Fruit fly (Drosophila melanogaster) whole organism, embryonic: ENCODE results near the gene CG13837.

Experiments used
- Adf1 ChIP-seq: fragments of 200-800 bp; sonication (Bioruptor generic); IDR thresholded peaks from 2 replicates; pipeline ENCODE4 v1.3.6; 2022; ENCODE audit warnings: missing biosample characterization, missing genetic modification characterization
- CG10209 ChIP-seq: fragments of 200-800 bp; sonication (Bioruptor generic); optimal IDR thresholded peaks from 3 replicates; lab custom pipeline; 2017; ENCODE audit warnings: missing biosample characterization, mild to moderate bottlenecking, missing genetic modification characterization, missing genetic modification reagents
- CG1024 ChIP-seq: fragments of 200-800 bp; sonication (Bioruptor generic); IDR thresholded peaks from 2 replicates; pipeline ENCODE4 v1.3.6; 2022; ENCODE audit warnings: missing biosample characterization, missing genetic modification characterization
- CG10431 ChIP-seq: fragments of 200-800 bp; sonication (Bioruptor generic); optimal IDR thresholded peaks from 3 replicates; lab custom pipeline; 2018; ENCODE audit warnings: missing biosample characterization, mild to moderate bottlenecking, missing genetic modification characterization
- CG10543 ChIP-seq: fragments of 200-800 bp; sonication (Bioruptor generic); optimal IDR thresholded peaks from 3 replicates; lab custom pipeline; 2017; ENCODE audit warnings: missing biosample characterization, mild to moderate bottlenecking, missing genetic modification characterization, moderate library complexity
- CG12744 ChIP-seq: fragments of 200-800 bp; sonication (Bioruptor generic); optimal IDR thresholded peaks from 2 replicates; lab custom pipeline; 2016; ENCODE audit warnings: missing biosample characterization, missing genetic modification characterization
- CG16813 ChIP-seq: fragments of 200-800 bp; sonication (Bioruptor generic); IDR thresholded peaks from 3 replicates; pipeline ENCODE4 v1.3.6; 2022; ENCODE audit warnings: missing biosample characterization, missing genetic modification characterization; ENCODE audit not compliant: partially characterized antibody
- CG16863 ChIP-seq: fragments of 200-800 bp; sonication (Bioruptor generic); optimal IDR thresholded peaks from 3 replicates; lab custom pipeline; 2016; ENCODE audit warnings: missing biosample characterization, missing genetic modification characterization
- CG17912 ChIP-seq: fragments of 200-800 bp; sonication (Bioruptor generic); optimal IDR thresholded peaks from 2 replicates; lab custom pipeline; 2018; ENCODE audit warnings: missing biosample characterization, mild to moderate bottlenecking, missing genetic modification characterization
- CG18011 ChIP-seq: fragments of 200-800 bp; sonication (Bioruptor generic); optimal IDR thresholded peaks from 2 replicates; lab custom pipeline; 2017; ENCODE audit warnings: missing biosample characterization, missing genetic modification characterization, mild to moderate bottlenecking, moderate library complexity, missing genotype
- CG18476 ChIP-seq: fragments of 200-800 bp; sonication (Bioruptor generic); optimal IDR thresholded peaks from 2 replicates; lab custom pipeline; 2016; ENCODE audit warnings: missing biosample characterization, mild to moderate bottlenecking, missing genetic modification characterization
- CG31224 ChIP-seq: fragments of 200-800 bp; sonication (Bioruptor generic); IDR thresholded peaks from 2 replicates; pipeline ENCODE4 v1.3.6; 2022; ENCODE audit warnings: missing biosample characterization, missing genetic modification characterization
- CG31365 ChIP-seq: fragments of 200-800 bp; sonication (Bioruptor generic); optimal IDR thresholded peaks from 2 replicates; lab custom pipeline; 2018; ENCODE audit warnings: missing biosample characterization, mild to moderate bottlenecking, missing genetic modification characterization
- CG31388 ChIP-seq: fragments of 200-800 bp; sonication (Bioruptor generic); optimal IDR thresholded peaks from 2 replicates; lab custom pipeline; 2016; ENCODE audit warnings: missing biosample characterization, missing genetic modification characterization
- CG4404 ChIP-seq: fragments of 200-800 bp; sonication (Bioruptor generic); IDR thresholded peaks from 2 replicates; pipeline ENCODE4 v1.3.6; 2022; ENCODE audit warnings: missing biosample characterization, missing genetic modification characterization
- CG4617 ChIP-seq: fragments of 200-800 bp; sonication (Bioruptor generic); optimal IDR thresholded peaks from 3 replicates; lab custom pipeline; 2016; ENCODE audit warnings: missing biosample characterization, missing genetic modification characterization, borderline replicate concordance
- CG6689 ChIP-seq: fragments of 200-800 bp; sonication (Bioruptor generic); IDR thresholded peaks from 2 replicates; pipeline ENCODE4 v1.3.6; 2022; ENCODE audit warnings: missing biosample characterization, missing genetic modification characterization
- CG6765 ChIP-seq: fragments of 200-800 bp; sonication (Bioruptor generic); optimal IDR thresholded peaks from 3 replicates; lab custom pipeline; 2017; ENCODE audit warnings: missing biosample characterization, mild to moderate bottlenecking, missing genetic modification characterization
- CG6854 ChIP-seq: fragments of 200-800 bp; sonication (Bioruptor generic); optimal IDR thresholded peaks from 3 replicates; lab custom pipeline; 2017; ENCODE audit warnings: missing biosample characterization, mild to moderate bottlenecking, missing genetic modification characterization
- CG8281 ChIP-seq: fragments of 200-800 bp; sonication (Bioruptor generic); optimal IDR thresholded peaks from 2 replicates; lab custom pipeline; 2018; ENCODE audit warnings: missing biosample characterization, mild to moderate bottlenecking, missing genetic modification characterization, moderate library complexity
- CG8765 ChIP-seq: fragments of 200-800 bp; sonication (Bioruptor generic); IDR thresholded peaks from 2 replicates; pipeline ENCODE4 v1.3.6; 2022; ENCODE audit warnings: missing biosample characterization, missing genetic modification characterization
- D19A ChIP-seq: fragments of 200-800 bp; optimal IDR thresholded peaks from 3 replicates; lab custom pipeline; 2019; ENCODE audit warnings: missing biosample characterization, mild to moderate bottlenecking, missing genetic modification characterization, moderate library complexity
- Dfd ChIP-seq, 2 experiments: fragments of >200 bp; optimal IDR thresholded peaks; 2 replicates each; lab custom pipeline; 2017; ENCODE audit warnings: missing biosample characterization in 2 of 2, missing genetic modification characterization in 2 of 2
- Doc3 ChIP-seq: fragments of 200-800 bp; sonication (Bioruptor generic); IDR thresholded peaks from 3 replicates; pipeline ENCODE4 v1.3.6; 2022; ENCODE audit warnings: missing biosample characterization, missing genetic modification characterization; ENCODE audit not compliant: partially characterized antibody
- Dp ChIP-seq: fragments of 200-800 bp; sonication (Bioruptor generic); optimal IDR thresholded peaks from 2 replicates; lab custom pipeline; 2018; ENCODE audit warnings: missing biosample characterization, mild to moderate bottlenecking, missing genetic modification characterization, moderate library complexity
- Elba2 ChIP-seq: fragments of 200-800 bp; sonication (Bioruptor generic); optimal IDR thresholded peaks from 3 replicates; lab custom pipeline; 2016; ENCODE audit warnings: missing biosample characterization, missing genetic modification characterization
- Ets97D ChIP-seq: fragments of 200-800 bp; sonication (Bioruptor generic); optimal IDR thresholded peaks from 3 replicates; lab custom pipeline; 2016; ENCODE audit warnings: missing biosample characterization, missing genetic modification characterization
- HLH4C ChIP-seq: fragments of 200-800 bp; sonication (Bioruptor generic); IDR thresholded peaks from 3 replicates; pipeline ENCODE4 v1.3.6; 2022; ENCODE audit warnings: missing biosample characterization, missing genetic modification characterization; ENCODE audit not compliant: partially characterized antibody
- HLH54F ChIP-seq: fragments of 200-800 bp; sonication (Bioruptor generic); optimal IDR thresholded peaks from 3 replicates; lab custom pipeline; 2016; ENCODE audit warnings: missing biosample characterization, missing genetic modification characterization
- Hand ChIP-seq: fragments of 200-800 bp; sonication (Bioruptor generic); optimal IDR thresholded peaks from 2 replicates; lab custom pipeline; 2017; ENCODE audit warnings: mild to moderate bottlenecking, missing biosample characterization, missing genetic modification reagents, missing genetic modification characterization
- HmgD ChIP-seq: fragments of 200-800 bp; sonication (Bioruptor generic); optimal IDR thresholded peaks from 3 replicates; lab custom pipeline; 2016; ENCODE audit warnings: missing biosample characterization, missing genetic modification characterization
- Hmr ChIP-seq: fragments of 200-800 bp; sonication (Bioruptor generic); optimal IDR thresholded peaks from 3 replicates; lab custom pipeline; 2017; ENCODE audit warnings: mild to moderate bottlenecking, missing biosample characterization, missing genetic modification reagents, missing genetic modification characterization
- Hr78 ChIP-seq, 2 experiments: fragments of 200-800 bp in 1 of 2; fragments of >200 bp in 1 of 2; sonication (Bioruptor generic) in 1 of 2; optimal IDR thresholded peaks; 2 replicates each; lab custom pipeline; 2017 to 2019; ENCODE audit warnings: missing biosample characterization in 2 of 2, missing genetic modification characterization in 2 of 2, mild to moderate bottlenecking in 1 of 2, moderate library complexity in 1 of 2
- NK7.1 ChIP-seq: fragments of 200-800 bp; sonication (Bioruptor generic); optimal IDR thresholded peaks from 3 replicates; lab custom pipeline; 2016; ENCODE audit warnings: missing biosample characterization, missing genetic modification characterization
- Rfx ChIP-seq: fragments of 200-800 bp; sonication (Bioruptor generic); IDR thresholded peaks from 2 replicates; pipeline ENCODE4 v1.3.6; 2022; ENCODE audit warnings: missing biosample characterization, missing genetic modification characterization
- Taf1 ChIP-seq: fragments of 200-800 bp; sonication (Bioruptor generic); IDR thresholded peaks from 2 replicates; pipeline ENCODE4 v1.3.6; 2022; ENCODE audit warnings: missing biosample characterization, missing genetic modification characterization
- Xbp1 ChIP-seq: fragments of 200-800 bp; sonication (Bioruptor generic); optimal IDR thresholded peaks from 3 replicates; lab custom pipeline; 2016; ENCODE audit warnings: missing biosample characterization, mild to moderate bottlenecking, missing genetic modification characterization
- Xrp1 ChIP-seq: fragments of 200-800 bp; sonication (Bioruptor generic); IDR thresholded peaks from 2 replicates; pipeline ENCODE4 v1.3.6; 2022; ENCODE audit warnings: missing biosample characterization, missing genetic modification characterization
- ab ChIP-seq: fragments of 200-800 bp; sonication (Bioruptor generic); optimal IDR thresholded peaks from 2 replicates; lab custom pipeline; 2016; ENCODE audit warnings: missing biosample characterization, missing genetic modification characterization
- bab2 ChIP-seq: fragments of 200-800 bp; sonication (Bioruptor generic); optimal IDR thresholded peaks from 2 replicates; lab custom pipeline; 2016; ENCODE audit warnings: missing biosample characterization, missing genetic modification characterization
- dan ChIP-seq: fragments of 200-800 bp; sonication (Bioruptor generic); IDR thresholded peaks from 2 replicates; pipeline ENCODE4 v1.3.6; 2022; ENCODE audit warnings: missing biosample characterization, missing genetic modification characterization
- dati ChIP-seq: fragments of 200-800 bp; sonication (Bioruptor generic); IDR thresholded peaks from 2 replicates; pipeline ENCODE4 v1.3.6; 2022; ENCODE audit warnings: missing biosample characterization, missing genetic modification characterization
- eyg ChIP-seq: fragments of 200-800 bp; sonication (Bioruptor generic); optimal IDR thresholded peaks from 3 replicates; lab custom pipeline; 2016; ENCODE audit warnings: missing biosample characterization, missing genetic modification characterization
- hkb ChIP-seq, 2 experiments: fragments of 200-800 bp in 1 of 2; fragments of >200 bp in 1 of 2; sonication (Bioruptor generic) in 1 of 2; IDR thresholded peaks in 1 of 2; optimal IDR thresholded peaks in 1 of 2; 2 replicates each; pipeline versions ENCODE4 v1.3.6 to Lab custom; 2017 to 2022; ENCODE audit warnings: missing biosample characterization in 1 of 2, missing genetic modification characterization in 1 of 2
- mld ChIP-seq: fragments of 200-800 bp; sonication (Bioruptor generic); IDR thresholded peaks from 3 replicates; pipeline ENCODE4 v1.3.6; 2022; ENCODE audit warnings: missing biosample characterization, missing genetic modification characterization; ENCODE audit not compliant: partially characterized antibody
- odd ChIP-seq: fragments of 200-800 bp; sonication (Bioruptor generic); optimal IDR thresholded peaks from 2 replicates; lab custom pipeline; 2017; ENCODE audit warnings: missing biosample characterization, mild to moderate bottlenecking, missing genetic modification characterization
- slbo ChIP-seq: fragments of 200-800 bp; sonication (Bioruptor generic); IDR thresholded peaks from 2 replicates; pipeline ENCODE4 v1.3.6; 2022; ENCODE audit warnings: missing biosample characterization, missing genetic modification characterization
- sna ChIP-seq: fragments of 200-800 bp; sonication (Bioruptor generic); IDR thresholded peaks from 2 replicates; pipeline ENCODE4 v1.3.6; 2022; ENCODE audit warnings: missing biosample characterization, missing genetic modification characterization; ENCODE audit not compliant: partially characterized antibody
- tgo ChIP-seq: fragments of 200-800 bp; sonication (Bioruptor generic); IDR thresholded peaks from 3 replicates; pipeline ENCODE4 v1.3.6; 2022; ENCODE audit warnings: missing biosample characterization, missing genetic modification characterization
- unc-4 ChIP-seq: fragments of 200-800 bp; sonication (Bioruptor generic); IDR thresholded peaks from 2 replicates; pipeline ENCODE4 v1.3.6; 2022; ENCODE audit warnings: missing biosample characterization, missing genetic modification characterization; ENCODE audit not compliant: partially characterized antibody

Gene CG13837

dm6 chr3R:23061209-23061608, 17.4 kb downstream of the CG13837 start, which contains the start of the genes sav and Ublcp1 (continued):
- TF ChIP-seq D19A (tag; lab: Kevin White, UChicago), result no peak
- no peak for TF ChIP-seq CG18476
- TF ChIP-seq Dfd (GFP tag; optimal IDR thresholded peaks at IDR 0.05; lab: Kevin White, UChicago), result no peak
- no peak for TF ChIP-seq HLH54F (GFP tag; lab: Kevin White, UChicago)
- TF ChIP-seq CG31388 (GFP tag; lab: Kevin White, UChicago), result no peak
- TF ChIP-seq Dp (GFP tag; lab: Kevin White, UChicago), result peak; percentile 36
- no peak for TF ChIP-seq CG31224 (GFP tag; lab: Robert Waterston, UW)
- no peak for TF ChIP-seq ab (GFP tag; lab: Kevin White, UChicago)
- TF ChIP-seq CG10209 (GFP tag; lab: Kevin White, UChicago), result peak; percentile 17
- no peak for TF ChIP-seq Hr78 (GFP tag; optimal IDR thresholded peaks at IDR 0.05; lab: Kevin White, UChicago)
- peak; percentile 6 for TF ChIP-seq Hmr (GFP tag; lab: Kevin White, UChicago)
- no peak for TF ChIP-seq Hand (GFP tag; lab: Kevin White, UChicago)
- no peak for TF ChIP-seq CG18011
- TF ChIP-seq Doc3 (GFP tag; lab: Robert Waterston, UW), result peak; percentile 91
- TF ChIP-seq Ets97D (GFP tag; lab: Kevin White, UChicago), result peak; percentile 42
- no peak for TF ChIP-seq bab2
- TF ChIP-seq sna (GFP tag; lab: Robert Waterston, UW), result peak; percentile 93
- no peak for TF ChIP-seq eyg (GFP tag; lab: Kevin White, UChicago)
- TF ChIP-seq CG4404, result no peak
- no peak for TF ChIP-seq CG10431 (GFP tag; lab: Kevin White, UChicago)
- TF ChIP-seq Elba2 (GFP tag; lab: Kevin White, UChicago), result peak; percentile 74
- TF ChIP-seq Xrp1 (GFP tag; lab: Robert Waterston, UW), result no peak; the same call in 1 of the 2 replicates
- peak; percentile 39 for TF ChIP-seq Xbp1 (GFP tag; lab: Kevin White, UChicago)
- no peak for TF ChIP-seq CG31365 (tag; lab: Kevin White, UChicago)
- no peak for TF ChIP-seq odd (GFP tag; lab: Kevin White, UChicago)
- TF ChIP-seq CG8281 (tag; lab: Kevin White, UChicago), result no peak
- TF ChIP-seq CG8765, result no peak
- TF ChIP-seq HLH4C (GFP tag; lab: Robert Waterston, UW), result peak; percentile 91
- TF ChIP-seq Adf1 (GFP tag; lab: Robert Waterston, UW), result peak; percentile 26; the same call in 1 of the 2 replicates
- peak; percentile 90 for TF ChIP-seq unc-4 (GFP tag; lab: Robert Waterston, UW)
- no peak for TF ChIP-seq Taf1 (GFP tag; lab: Robert Waterston, UW)
- TF ChIP-seq dati (GFP tag; lab: Robert Waterston, UW), result no peak
- no peak for TF ChIP-seq hkb (optimal IDR thresholded peaks at IDR 0.05; lab: Kevin White, UChicago)
- TF ChIP-seq hkb (GFP tag; IDR thresholded peaks at IDR 0.05; lab: Robert Waterston, UW), result 0 out of 2 replicates have a peak, but pooled peaks have one; percentile 13
- TF ChIP-seq slbo (GFP tag; lab: Robert Waterston, UW), result peak; percentile 11; the same call in 1 of the 2 replicates
- 0 out of 3 replicates have a peak, but pooled peaks have one; percentile 14 for TF ChIP-seq tgo (GFP tag; lab: Robert Waterston, UW)
- peak; percentile 85 for TF ChIP-seq CG4617
- no peak for TF ChIP-seq CG10543
- peak; percentile 91 for TF ChIP-seq CG16813 (GFP tag; lab: Robert Waterston, UW)
- peak; percentile 80 for TF ChIP-seq mld
- no peak for TF ChIP-seq CG6765
- TF ChIP-seq CG6689 (GFP tag; lab: Robert Waterston, UW), result 0 out of 2 replicates have a peak, but pooled peaks have one; percentile 18
- no peak for TF ChIP-seq dan
- no peak for TF ChIP-seq NK7.1 (GFP tag; lab: Kevin White, UChicago)
- TF ChIP-seq CG1024, result no peak
- TF ChIP-seq CG12744, result no peak
- TF ChIP-seq CG6854, result no peak
- TF ChIP-seq CG17912 (GFP tag; lab: Kevin White, UChicago), result no peak
- TF ChIP-seq CG16863, result no peak
- TF ChIP-seq Rfx (GFP tag; lab: Robert Waterston, UW), result no peak; the same call in 1 of the 2 replicates
- no peak for TF ChIP-seq HmgD
